Fruit fly (Drosophila melanogaster) Kc167 (cell line): ENCODE measurements around the gene CG13928.

ENCODE experiments used
- Myc ChIP-seq: fragments of >200 bp; optimal IDR thresholded peaks from 2 replicates; lab custom pipeline; 2017; ENCODE audit warnings: missing external identifiers
- Sin3A ChIP-seq: fragments of >200 bp; optimal IDR thresholded peaks from 2 replicates; lab custom pipeline; 2018; ENCODE audit warnings: missing external identifiers
- h ChIP-seq: fragments of >200 bp; optimal IDR thresholded peaks from 3 replicates; lab custom pipeline; 2018; ENCODE audit warnings: missing external identifiers
- insv ChIP-seq: fragments of >200 bp; optimal IDR thresholded peaks from 3 replicates; lab custom pipeline; 2018; ENCODE audit warnings: missing external identifiers
- psq ChIP-seq: fragments of >200 bp; optimal IDR thresholded peaks from 2 replicates; lab custom pipeline; 2017; ENCODE audit warnings: missing external identifiers
- ttk ChIP-seq: sonication (Bioruptor generic); optimal IDR thresholded peaks from 2 replicates; lab custom pipeline; 2017; ENCODE audit warnings: missing external identifiers

CG13928 gene

DNA sequence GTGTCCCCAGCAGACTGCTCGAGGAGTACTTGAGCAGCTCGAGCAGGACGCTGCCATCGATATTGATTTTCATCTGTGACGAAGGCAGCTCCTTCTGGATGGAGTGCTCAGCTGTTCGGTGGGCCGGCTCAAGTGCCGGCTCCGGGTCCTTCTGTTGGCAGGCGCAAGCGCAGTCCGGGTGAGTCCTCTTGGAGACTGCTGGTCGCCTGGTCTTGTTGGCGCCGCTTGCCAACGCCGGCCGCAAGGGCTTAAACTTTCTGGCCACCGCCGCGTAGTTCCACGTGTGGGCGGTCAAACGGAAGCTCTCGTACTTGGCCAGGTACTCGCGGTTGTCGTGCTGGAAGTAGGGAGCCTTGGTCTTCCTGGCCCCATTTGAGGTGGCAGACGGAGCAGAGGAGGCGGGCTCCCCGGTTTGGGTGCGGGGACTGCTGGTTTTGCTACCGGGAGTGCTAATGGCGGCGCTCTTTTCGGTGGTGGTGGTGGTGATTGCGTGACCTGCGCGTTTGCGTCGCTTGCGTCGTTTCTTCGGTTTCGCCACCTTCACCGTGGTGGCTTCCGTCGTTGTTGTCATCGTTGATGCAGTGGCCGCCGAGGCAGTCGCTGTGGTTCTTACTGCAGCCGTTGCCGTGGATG lies 33.7 kb upstream of the CG13928 start:
- TF ChIP-seq h (lab: Kevin White, UChicago) (no peak), Sin3A (lab: Kevin White, UChicago) (no peak), psq (no peak), Myc (lab: Kevin White, UChicago) (no peak), insv (lab: Kevin White, UChicago) (no peak), ttk (lab: Kevin White, UChicago) (no peak)

DNA sequence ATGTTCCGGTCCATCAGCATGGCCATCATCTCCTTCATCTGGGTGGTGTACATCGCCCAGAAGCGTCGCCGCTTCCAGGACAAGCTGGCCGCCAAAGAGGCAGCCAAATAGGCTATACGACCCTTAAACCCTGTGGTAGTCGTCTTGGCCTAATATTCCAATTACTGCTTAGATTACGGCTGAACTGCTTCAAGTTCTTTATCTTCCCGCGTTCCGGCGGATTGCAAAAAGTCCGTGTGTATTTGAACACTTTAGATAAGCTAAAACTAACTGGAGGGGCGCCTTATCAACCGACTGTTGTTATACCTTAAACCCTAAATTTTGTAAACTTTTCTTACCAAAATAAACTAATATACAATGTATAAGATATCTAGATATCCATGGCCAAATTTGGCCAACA lies 25.6 kb upstream of the CG13928 start:
- TF ChIP-seq psq = no peak
- TF ChIP-seq ttk (lab: Kevin White, UChicago) = no peak

DNA sequence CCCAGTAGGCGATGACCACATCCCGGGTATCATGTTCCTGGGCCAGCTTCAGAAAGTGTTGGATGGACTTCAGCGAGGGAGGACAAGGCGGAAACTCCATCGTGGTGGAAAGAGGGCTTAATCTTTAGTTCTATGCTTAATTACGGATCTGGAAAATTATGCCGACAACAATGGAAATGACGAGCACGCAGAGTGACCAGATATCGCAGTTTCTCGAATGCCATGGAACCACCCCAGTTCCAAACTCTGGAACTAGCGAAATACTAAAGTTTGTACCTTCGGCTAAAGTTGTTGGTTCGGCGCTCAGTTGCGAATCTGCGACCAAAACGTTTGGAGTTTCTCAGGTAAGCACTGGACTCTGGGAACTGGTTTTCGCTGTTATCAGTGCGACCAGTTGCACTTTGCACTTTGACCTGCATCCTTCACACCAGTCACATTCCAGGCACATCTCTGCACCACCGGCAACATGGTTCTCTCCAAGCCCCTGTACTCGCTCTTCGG lies 24.6 kb upstream of the CG13928 start, which contains the start of the genes CG7970 and Vta1:
Gene CG7970, plus strand, starts transcription at position 51 of the 501 bp plus-strand sequence.
Gene Vta1, minus strand, starts transcription at position 201 of the 501 bp plus-strand sequence.
- TF ChIP-seq Myc (lab: Kevin White, UChicago) = no peak
- no peak for TF ChIP-seq psq
- TF ChIP-seq Sin3A (lab: Kevin White, UChicago) = no peak

DNA sequence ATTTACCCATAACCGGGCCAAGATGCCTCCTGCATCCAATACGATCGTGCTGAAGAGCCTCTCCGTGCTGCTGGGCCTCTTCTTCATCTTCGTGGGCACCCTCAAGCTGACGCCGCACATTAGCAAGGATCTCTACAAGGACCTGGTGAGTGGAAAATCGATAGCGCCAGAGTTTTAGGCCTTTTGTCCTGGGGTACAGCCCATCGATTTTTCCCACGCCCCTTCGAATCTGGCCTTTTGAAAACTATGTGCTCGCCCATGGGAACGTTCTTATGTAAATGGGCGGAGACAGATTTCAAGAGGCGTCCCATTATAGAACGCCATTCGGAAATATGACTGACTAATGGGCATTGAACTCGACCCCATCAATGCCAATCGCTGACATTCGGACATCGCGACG lies 21.2 kb upstream of the CG13928 start:
- TF ChIP-seq psq (no peak), Myc (lab: Kevin White, UChicago) (no peak), insv (lab: Kevin White, UChicago) (no peak), ttk (lab: Kevin White, UChicago) (no peak)

DNA sequence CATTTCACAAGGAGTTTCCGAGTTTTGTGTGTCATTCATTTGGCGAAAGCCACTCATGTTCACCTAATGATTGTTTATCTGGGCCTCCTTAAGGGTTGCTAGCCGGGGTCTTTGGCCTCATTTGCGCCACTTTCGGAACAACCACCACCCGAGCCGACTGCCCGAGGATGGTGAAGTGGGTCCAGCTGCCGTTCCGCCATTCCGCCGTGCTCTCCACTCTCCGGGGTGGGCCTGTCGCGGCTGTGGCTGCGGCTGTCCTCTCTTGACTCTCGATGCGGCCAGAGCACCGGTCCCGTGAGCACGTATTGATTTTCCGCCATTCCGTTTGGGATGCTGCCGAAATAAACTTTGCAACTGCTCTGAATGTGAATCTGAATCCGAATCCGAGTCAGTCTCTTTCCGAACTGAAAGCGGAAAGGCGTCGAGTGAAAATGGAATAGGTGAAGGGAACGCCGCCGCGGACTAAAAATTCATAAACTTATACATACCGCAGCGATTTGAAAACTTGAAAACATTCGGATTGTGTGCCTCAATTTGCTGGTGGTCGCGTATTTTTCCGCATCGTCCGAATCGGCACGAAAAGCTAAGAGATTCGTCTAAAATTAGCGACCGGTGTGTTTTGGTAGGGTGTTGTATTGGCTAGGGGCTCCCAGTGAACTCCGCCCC lies 20.6 kb upstream of the CG13928 start, which contains the start of gene CG13920:
Gene CG13920, plus strand, starts transcription at position 255 of the 666 bp plus-strand sequence.
- TF ChIP-seq Sin3A (lab: Kevin White, UChicago) (no peak), h (lab: Kevin White, UChicago) (no peak), ttk (lab: Kevin White, UChicago) (no peak), insv (lab: Kevin White, UChicago) (no peak), Myc (lab: Kevin White, UChicago) (no peak), psq (no peak)

DNA sequence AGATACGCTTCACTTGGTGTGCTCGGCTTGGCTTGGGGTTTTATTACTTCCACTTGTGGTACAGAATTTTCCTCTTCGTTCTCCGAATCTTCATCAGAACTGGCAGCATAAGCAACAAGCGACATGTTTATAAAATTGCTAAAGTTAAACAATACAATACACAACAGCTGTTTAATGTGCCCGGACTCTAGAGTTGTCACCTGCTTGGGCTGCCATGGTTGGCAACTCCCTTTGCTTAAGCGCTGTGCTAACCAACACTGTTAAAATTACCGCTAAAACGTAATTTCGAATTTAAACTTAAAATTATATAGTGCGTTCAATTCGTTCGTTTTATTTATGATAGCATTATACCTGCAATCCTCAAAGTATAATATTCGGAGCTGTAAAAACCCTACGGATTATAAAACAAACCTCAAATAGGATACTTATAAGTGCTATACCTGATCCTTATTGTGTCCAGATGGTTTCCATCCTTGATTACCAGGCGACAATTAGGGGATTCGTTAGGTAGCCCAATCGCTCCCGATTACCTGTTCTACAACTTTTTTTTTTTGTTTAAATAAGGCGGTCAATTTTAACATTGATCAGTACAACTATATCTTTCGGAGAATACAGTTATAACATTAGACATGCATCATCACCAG lies 19.2 kb upstream of the CG13928 start, which contains the start of the genes CG17249 and Bro:
Gene CG17249, minus strand, starts transcription at position 189 of the 644 bp plus-strand sequence.
Gene Bro, plus strand, starts transcription at position 594 of the 644 bp plus-strand sequence.
- TF ChIP-seq insv (lab: Kevin White, UChicago) = no peak
- TF ChIP-seq Sin3A (lab: Kevin White, UChicago) = no peak
- TF ChIP-seq h (lab: Kevin White, UChicago) = no peak
- TF ChIP-seq ttk (lab: Kevin White, UChicago) = no peak
- no peak for TF ChIP-seq psq
- TF ChIP-seq Myc (lab: Kevin White, UChicago) = no peak

DNA sequence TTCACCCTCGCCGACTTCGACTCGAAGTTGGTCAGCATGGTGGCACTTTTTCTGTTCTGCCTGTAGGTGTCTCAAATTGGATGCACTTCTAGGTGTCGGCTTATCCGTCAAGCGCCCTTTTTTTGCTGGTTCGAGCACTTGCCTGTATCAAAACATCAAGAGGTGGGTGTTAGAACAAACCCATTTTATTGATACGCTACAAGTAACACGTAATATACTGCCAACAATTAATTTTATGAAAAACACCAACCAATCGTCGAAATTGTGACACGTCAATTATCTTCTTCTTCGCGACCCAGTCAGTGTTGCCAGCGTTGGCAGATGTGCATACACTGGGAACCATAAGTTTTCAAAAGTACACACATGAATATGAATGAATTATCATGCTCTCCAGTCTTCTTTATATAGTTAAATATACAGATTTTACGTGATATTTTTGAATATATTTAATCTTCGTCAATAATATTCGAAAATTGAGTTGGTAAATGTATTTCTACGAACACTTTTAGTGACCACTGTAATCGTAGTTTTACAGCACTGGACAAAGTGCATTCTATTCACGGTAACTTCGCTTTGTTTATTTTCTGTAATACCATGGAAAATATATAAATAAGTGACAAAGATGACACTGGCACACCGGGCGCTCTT lies 16.9 kb upstream of the CG13928 start, which contains the start of the genes alphaCOP and CG13919:
Gene alphaCOP, minus strand, starts transcription at position 280 of the 648 bp plus-strand sequence.
Gene CG13919, plus strand, starts transcription at position 548 of the 648 bp plus-strand sequence.
- TF ChIP-seq ttk (lab: Kevin White, UChicago) (no peak), Myc (lab: Kevin White, UChicago) (no peak), Sin3A (lab: Kevin White, UChicago) (no peak), h (lab: Kevin White, UChicago) (no peak), psq (no peak)

DNA sequence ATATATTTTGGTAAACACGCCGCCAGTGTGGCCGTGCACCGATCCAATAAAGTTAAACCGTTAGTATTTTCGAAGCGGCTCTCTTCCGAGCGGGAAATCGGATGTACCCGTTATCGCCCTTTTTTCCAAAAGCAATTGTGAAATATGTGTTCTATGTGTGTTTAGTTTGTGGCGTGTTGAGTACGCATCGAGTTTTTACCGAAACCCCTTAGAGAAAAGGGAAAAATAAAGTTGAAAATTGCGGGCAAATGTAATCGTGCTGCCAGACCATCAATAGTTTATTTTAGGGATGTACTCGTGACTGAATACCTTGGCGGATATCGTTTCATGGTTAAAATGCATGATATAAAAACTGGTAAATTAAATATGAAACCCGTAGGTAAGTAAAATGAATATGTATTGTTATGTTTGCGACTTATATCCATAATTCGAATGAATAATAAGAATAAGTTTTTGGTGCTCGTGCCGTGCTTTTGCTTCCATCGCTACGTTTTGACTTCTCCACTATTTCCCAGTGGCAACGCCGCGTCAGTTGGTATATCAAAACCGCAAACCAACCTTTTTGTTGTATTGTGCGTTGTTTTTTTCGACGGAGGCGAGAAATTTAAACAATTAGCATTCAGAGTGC lies 11.1 kb upstream of the CG13928 start, which contains the start of the genes Mettl2 and Bgb:
Gene Mettl2, minus strand, starts transcription at position 51 of the 628 bp plus-strand sequence.
Gene Bgb, plus strand, starts transcription at position 527 of the 628 bp plus-strand sequence.
- TF ChIP-seq h (lab: Kevin White, UChicago) (no peak), ttk (lab: Kevin White, UChicago) (no peak), Sin3A (lab: Kevin White, UChicago) (no peak), Myc (lab: Kevin White, UChicago) (no peak), psq (no peak), insv (lab: Kevin White, UChicago) (no peak)

DNA sequence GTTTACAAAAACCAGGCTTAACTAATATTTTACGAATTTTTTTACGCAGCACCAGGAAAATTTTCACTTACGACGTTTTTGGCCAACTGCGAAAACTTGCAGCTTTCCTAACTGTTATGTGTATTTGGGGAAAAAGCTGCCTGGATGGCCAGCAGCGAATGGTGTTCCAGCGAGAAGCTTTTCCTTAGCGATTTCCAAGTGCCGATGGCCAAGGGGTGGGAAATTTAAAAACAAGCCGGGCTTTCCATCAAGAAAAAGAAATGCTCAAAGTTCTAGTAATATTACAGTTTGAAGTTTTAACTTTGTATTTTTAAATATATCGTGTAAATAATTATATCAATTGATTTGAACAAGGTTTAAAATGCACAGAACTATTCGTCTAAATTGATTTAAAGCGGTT lies 9.5 kb upstream of the CG13928 start, which contains the start of gene nSyb:
Gene nSyb, minus strand, starts transcription at position 101 of the 400 bp plus-strand sequence.
- TF ChIP-seq psq = no peak
- no peak for TF ChIP-seq Sin3A (lab: Kevin White, UChicago)
- TF ChIP-seq Myc (lab: Kevin White, UChicago) = no peak
- TF ChIP-seq insv (lab: Kevin White, UChicago) = no peak
- no peak for TF ChIP-seq h (lab: Kevin White, UChicago)
- no peak for TF ChIP-seq ttk (lab: Kevin White, UChicago)

DNA sequence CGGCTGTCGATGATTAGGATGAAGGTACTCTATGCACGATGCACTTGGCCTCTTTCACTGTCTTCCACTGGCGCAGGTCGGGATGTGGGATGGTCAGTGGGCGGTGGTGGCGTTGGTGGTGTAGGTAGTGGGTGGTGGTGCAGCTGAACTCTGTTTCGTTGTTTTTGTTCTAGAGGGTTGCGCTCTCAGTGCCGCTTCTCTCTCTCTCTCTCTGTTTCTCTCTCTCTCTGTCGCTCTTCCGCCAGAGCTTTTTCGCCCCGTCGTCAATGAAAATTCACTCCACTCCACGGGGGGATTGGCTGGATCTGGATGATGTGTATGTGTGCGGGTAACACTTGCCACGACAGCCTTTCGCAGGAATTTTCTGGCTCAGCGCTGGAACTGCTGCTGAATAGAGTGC lies 8.7 kb upstream of the CG13928 start:
- TF ChIP-seq Sin3A (lab: Kevin White, UChicago) (no peak), h (lab: Kevin White, UChicago) (no peak), ttk (lab: Kevin White, UChicago) (no peak), insv (lab: Kevin White, UChicago) (no peak), Myc (lab: Kevin White, UChicago) (no peak), psq (no peak)
